Worm (Caenorhabditis elegans) whole organism, midembryonic: Measurements from ENCODE around the gene spig-9.

Experiments used
- T22C8.4 ChIP-seq: fragments of 200-800 bp; sonication (Bioruptor generic); IDR thresholded peaks from 2 replicates; pipeline ENCODE4 v1.3.6; 2022; ENCODE audit warnings: missing genetic modification characterization, missing compliant biosample characterization
- cog-1 ChIP-seq: sonication (generic microtip); optimal IDR thresholded peaks from 2 replicates; lab custom pipeline; 2016; ENCODE audit warnings: missing genetic modification characterization, missing compliant biosample characterization
- flt-1 ChIP-seq: fragments of 200-800 bp; sonication (Bioruptor generic); IDR thresholded peaks from 2 replicates; pipeline ENCODE4 v1.3.6; 2022; ENCODE audit warnings: missing genetic modification characterization, missing compliant biosample characterization
- klf-2 ChIP-seq: fragments of 200-800 bp; sonication (Bioruptor generic); conservative IDR thresholded peaks from 2 replicates; pipeline ENCODE4 v1.3.6; 2022; ENCODE audit warnings: missing genetic modification reagents, missing genetic modification characterization, missing compliant biosample characterization
- med-1 ChIP-seq: sonication (generic microtip); optimal IDR thresholded peaks from 2 replicates; lab custom pipeline; 2017; ENCODE audit warnings: missing genetic modification characterization, mild to moderate bottlenecking, missing compliant biosample characterization, antibody characterized with exemption, missing genetic modification reagents; ENCODE audit not compliant: insufficient read depth
- ref-1 ChIP-seq: fragments of 200-800 bp; sonication (Bioruptor generic); conservative IDR thresholded peaks from 2 replicates; pipeline ENCODE4 v1.3.6; 2022; ENCODE audit warnings: missing genetic modification reagents, missing genetic modification characterization, missing compliant biosample characterization
- tab-1 ChIP-seq: fragments of 200-800 bp; sonication (Bioruptor generic); IDR thresholded peaks from 2 replicates; pipeline ENCODE4 v1.3.6; 2022; ENCODE audit warnings: missing genetic modification characterization, missing compliant biosample characterization
- ztf-23 ChIP-seq: fragments of 200-800 bp; sonication (Bioruptor generic); IDR thresholded peaks from 2 replicates; pipeline ENCODE4 v1.3.6; 2022; ENCODE audit warnings: missing genetic modification reagents, missing genetic modification characterization, missing compliant biosample characterization
- ztf-29 ChIP-seq: fragments of 200-800 bp; sonication (Bioruptor generic); IDR thresholded peaks from 2 replicates; pipeline ENCODE4 v1.3.6; 2022; ENCODE audit warnings: missing genetic modification reagents, missing genetic modification characterization, missing compliant biosample characterization

Gene spig-9

DNA sequence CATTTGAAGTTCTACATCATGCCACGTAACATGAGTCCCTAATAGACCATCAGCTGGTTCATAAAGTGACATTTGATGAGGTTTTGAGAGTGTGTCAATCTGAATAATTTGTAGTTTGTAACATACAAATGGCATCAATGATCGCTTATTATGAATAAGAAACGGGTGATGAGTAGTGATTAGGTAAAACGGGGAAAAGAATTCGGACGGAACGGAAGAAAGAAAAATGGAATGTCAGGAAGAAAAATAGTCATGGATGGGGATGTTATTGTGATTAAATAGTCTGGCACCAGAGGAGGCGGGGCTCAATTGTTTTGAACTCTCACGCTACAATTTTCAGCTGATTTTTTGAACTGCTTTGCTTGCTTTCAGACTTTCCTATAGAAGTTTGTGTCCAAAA, 22.5 kb upstream of the spig-9 start, which contains the start of gene H37A05.2:
TSS of gene H37A05.2 (minus strand) at position 101 of the 400 bp plus-strand sequence.
- no peak for TF ChIP-seq tab-1
- no peak for TF ChIP-seq cog-1 (tag; lab: Kevin White, UChicago)
- TF ChIP-seq flt-1: no peak
- no peak for TF ChIP-seq med-1 (GFP tag; lab: Kevin White, UChicago)
- TF ChIP-seq T22C8.4 (GFP tag; lab: Robert Waterston, UW): no peak
- TF ChIP-seq ref-1: no peak
- no peak for TF ChIP-seq klf-2 (GFP tag; lab: Robert Waterston, UW)
- TF ChIP-seq ztf-29: no peak
- TF ChIP-seq ztf-23 (GFP tag; lab: Robert Waterston, UW): no peak

DNA sequence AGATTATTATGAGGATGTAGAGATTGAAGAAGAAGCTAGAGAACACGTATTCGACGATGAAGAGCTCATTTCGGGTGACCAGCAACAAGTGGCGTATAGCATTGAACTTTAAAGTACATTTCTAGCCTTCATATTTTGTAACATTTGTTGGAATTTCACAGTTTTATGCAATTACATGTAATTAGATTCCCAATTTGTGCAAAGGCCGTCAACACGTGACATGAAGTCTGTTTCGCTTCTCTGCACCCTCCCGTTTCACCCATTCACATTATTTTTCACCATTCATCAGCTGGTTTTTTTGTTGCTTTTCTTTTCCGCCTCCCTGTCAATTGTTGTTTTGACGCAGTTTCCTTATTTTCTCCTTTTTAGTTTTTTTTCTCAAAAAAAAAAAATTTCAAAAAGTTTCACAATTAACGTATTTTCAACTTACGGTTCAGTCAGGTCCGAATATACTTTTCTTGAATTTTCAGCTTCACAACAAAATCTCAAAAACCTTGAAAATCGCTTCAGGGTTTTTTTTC, 15.5 kb upstream of the spig-9 start, which contains the start of gene sde-2:
TSS of gene sde-2 (plus strand) at position 471 of the 521 bp plus-strand sequence.
- no peak for TF ChIP-seq tab-1
- TF ChIP-seq klf-2 (GFP tag; lab: Robert Waterston, UW): no peak
- TF ChIP-seq T22C8.4 (GFP tag; lab: Robert Waterston, UW): no peak
- TF ChIP-seq ztf-29: no peak
- TF ChIP-seq med-1 (GFP tag; lab: Kevin White, UChicago): no peak
- TF ChIP-seq flt-1: no peak
- TF ChIP-seq cog-1 (tag; lab: Kevin White, UChicago): no peak
- TF ChIP-seq ref-1: no peak
- no peak for TF ChIP-seq ztf-23 (GFP tag; lab: Robert Waterston, UW)

- TF ChIP-seq klf-2 (GFP tag; lab: Robert Waterston, UW) (no peak), T22C8.4 (GFP tag; lab: Robert Waterston, UW) (no peak)
Measured at ce11 chrV:13625517-13626097, 13.9 kb upstream of the spig-9 start, which contains the start of the genes nduv-2 and F53F4.12. Gene nduv-2, minus strand, starts transcription at chrV:13625567. Gene F53F4.12, plus strand, starts transcription at chrV:13626047.

DNA sequence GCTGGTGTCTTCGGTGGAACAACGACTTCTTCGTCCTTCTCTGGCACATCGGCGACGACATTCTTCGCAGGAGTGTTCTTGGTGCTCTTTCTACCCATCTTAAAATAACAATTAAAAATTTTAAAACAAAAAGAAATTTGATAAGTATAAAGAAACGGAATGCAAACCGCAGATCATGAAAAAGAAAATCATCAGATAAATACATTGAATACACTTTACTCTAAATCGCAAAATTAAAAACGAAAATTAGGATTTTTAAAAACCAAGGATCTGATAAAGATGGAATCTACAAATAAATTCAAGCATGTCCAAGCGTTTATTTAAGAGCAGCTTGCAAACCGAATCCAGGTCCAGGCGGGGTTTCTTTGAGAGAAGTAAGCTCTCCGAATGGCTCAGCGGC, 12.7 kb upstream of the spig-9 start, which contains the start of gene F53F4.11:
TSS of gene F53F4.11 (minus strand) at position 101 of the 400 bp plus-strand sequence.
- TF ChIP-seq med-1 (GFP tag; lab: Kevin White, UChicago): no peak
- no peak for TF ChIP-seq klf-2 (GFP tag; lab: Robert Waterston, UW)
- no peak for TF ChIP-seq T22C8.4 (GFP tag; lab: Robert Waterston, UW)
- no peak for TF ChIP-seq tab-1
- TF ChIP-seq ztf-29: no peak
- TF ChIP-seq ztf-23 (GFP tag; lab: Robert Waterston, UW): no peak

DNA sequence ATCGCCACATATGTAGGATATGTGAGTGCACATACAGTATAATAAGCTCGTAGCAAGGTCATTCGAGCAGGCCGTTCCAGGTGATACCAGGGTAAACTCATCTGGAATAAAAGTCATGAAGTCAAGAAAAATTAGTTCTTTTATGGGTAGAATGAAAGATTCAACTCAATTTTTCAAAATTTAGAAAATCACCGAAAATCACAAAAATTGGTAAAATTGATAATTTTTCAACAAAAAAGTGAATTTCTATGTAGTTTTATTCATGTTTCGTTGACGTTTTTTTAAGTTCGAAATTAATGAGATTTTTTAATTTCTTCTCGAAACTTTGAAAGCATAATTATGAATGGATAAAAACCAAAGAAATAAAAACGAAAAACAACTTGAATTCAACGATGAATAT, 10.0 kb upstream of the spig-9 start, which contains the start of gene F53F4.16:
TSS of gene F53F4.16 (minus strand) at position 101 of the 400 bp plus-strand sequence.
- TF ChIP-seq cog-1 (tag; lab: Kevin White, UChicago): no peak
- no peak for TF ChIP-seq med-1 (GFP tag; lab: Kevin White, UChicago)
- TF ChIP-seq tab-1: no peak
- no peak for TF ChIP-seq flt-1
- no peak for TF ChIP-seq T22C8.4 (GFP tag; lab: Robert Waterston, UW)
- TF ChIP-seq ref-1: no peak
- TF ChIP-seq klf-2 (GFP tag; lab: Robert Waterston, UW): no peak
- TF ChIP-seq ztf-29: no peak
- no peak for TF ChIP-seq ztf-23 (GFP tag; lab: Robert Waterston, UW)

DNA sequence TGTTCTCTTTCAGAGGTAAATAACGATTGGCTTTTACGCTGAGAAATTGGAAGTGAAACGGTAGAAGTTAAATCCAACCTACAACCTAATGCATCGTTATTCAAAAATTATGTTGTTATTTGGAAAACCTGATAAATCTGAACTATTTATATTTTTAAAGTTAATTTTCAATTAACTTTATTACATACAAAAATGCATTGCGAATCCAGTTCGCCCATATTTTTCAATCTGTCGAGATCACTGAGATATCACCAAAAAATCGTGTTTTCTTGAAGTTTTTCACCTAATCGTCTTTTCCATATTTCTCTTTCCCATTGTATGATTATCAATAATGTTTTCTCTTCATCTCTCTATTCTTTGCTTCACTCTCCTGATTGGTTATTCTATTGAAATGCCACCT, 9.0 kb upstream of the spig-9 start, which contains the start of gene F53F4.15:
TSS of gene F53F4.15 (plus strand) at position 301 of the 400 bp plus-strand sequence.
- no peak for TF ChIP-seq klf-2 (GFP tag; lab: Robert Waterston, UW)
- no peak for TF ChIP-seq ztf-23 (GFP tag; lab: Robert Waterston, UW)
- no peak for TF ChIP-seq cog-1 (tag; lab: Kevin White, UChicago)
- TF ChIP-seq flt-1: no peak
- no peak for TF ChIP-seq ztf-29
- no peak for TF ChIP-seq med-1 (GFP tag; lab: Kevin White, UChicago)
- TF ChIP-seq T22C8.4 (GFP tag; lab: Robert Waterston, UW): no peak
- no peak for TF ChIP-seq tab-1
- no peak for TF ChIP-seq ref-1

DNA sequence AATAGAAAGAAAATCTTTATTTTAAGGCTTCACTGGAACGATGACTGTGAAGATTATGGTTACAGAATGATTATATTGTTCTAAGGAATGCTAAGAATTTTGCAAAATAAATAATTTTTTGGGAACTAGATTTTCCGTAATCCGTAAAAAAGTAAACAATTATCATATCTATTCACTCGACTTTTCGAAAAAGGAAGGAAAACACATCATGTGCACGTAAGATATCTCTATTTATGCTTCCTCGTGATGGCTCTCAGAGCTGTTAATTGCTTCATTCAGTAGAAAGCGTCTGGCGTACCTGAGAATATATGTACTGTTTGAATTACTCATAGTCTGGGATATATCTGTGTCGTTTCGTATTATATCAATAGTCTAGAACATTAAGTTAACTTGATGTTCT, 8.1 kb upstream of the spig-9 start, which contains the start of gene srd-11:
TSS of gene srd-11 (minus strand) at position 101 of the 400 bp plus-strand sequence.
- no peak for TF ChIP-seq flt-1

- TF ChIP-seq klf-2 (GFP tag; lab: Robert Waterston, UW): no peak
- no peak for TF ChIP-seq T22C8.4 (GFP tag; lab: Robert Waterston, UW)
- no peak for TF ChIP-seq cog-1 (tag; lab: Kevin White, UChicago)
Measured at ce11 chrV:13613870-13614269, 2.2 kb upstream of the spig-9 start, which contains the start of gene F53F4.7. Gene F53F4.7, minus strand, starts transcription at chrV:13613970.

ce11 chrV:13609806-13610205, 1.9 kb downstream of the spig-9 start:
- no peak for TF ChIP-seq flt-1
- no peak for TF ChIP-seq cog-1 (tag; lab: Kevin White, UChicago)
- TF ChIP-seq tab-1: no peak
- no peak for TF ChIP-seq T22C8.4 (GFP tag; lab: Robert Waterston, UW)
- TF ChIP-seq ztf-23 (GFP tag; lab: Robert Waterston, UW): no peak
- TF ChIP-seq ztf-29: no peak
- no peak for TF ChIP-seq med-1 (GFP tag; lab: Kevin White, UChicago)
- no peak for TF ChIP-seq ref-1
- TF ChIP-seq klf-2 (GFP tag; lab: Robert Waterston, UW): no peak

DNA sequence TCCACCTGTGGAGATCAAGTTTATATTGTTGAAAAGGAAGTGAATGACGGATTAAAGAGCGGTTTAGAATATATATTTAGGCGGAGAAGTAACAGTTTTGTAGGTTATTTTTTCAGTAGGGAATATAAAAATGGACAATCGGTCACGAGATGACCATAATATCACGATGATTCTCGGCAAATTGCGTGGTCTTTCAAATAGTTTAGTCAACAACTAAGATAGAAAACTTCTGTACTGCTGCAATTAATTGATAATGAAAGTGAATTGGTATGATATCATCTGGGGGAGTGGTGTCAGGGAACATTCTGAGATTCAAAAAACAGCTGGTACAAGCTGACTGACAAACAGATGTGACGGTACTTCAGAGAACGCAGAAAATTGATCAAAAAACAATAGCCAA, 3.2 kb downstream of the spig-9 start:
- no peak for TF ChIP-seq cog-1 (tag; lab: Kevin White, UChicago)
- no peak for TF ChIP-seq ztf-29
- no peak for TF ChIP-seq T22C8.4 (GFP tag; lab: Robert Waterston, UW)
- TF ChIP-seq klf-2 (GFP tag; lab: Robert Waterston, UW): no peak
- no peak for TF ChIP-seq flt-1
- TF ChIP-seq ztf-23 (GFP tag; lab: Robert Waterston, UW): no peak
- no peak for TF ChIP-seq ref-1
- no peak for TF ChIP-seq tab-1
